Worm (Caenorhabditis elegans): ENCODE data around the gene C01G5.25.

DNA sequence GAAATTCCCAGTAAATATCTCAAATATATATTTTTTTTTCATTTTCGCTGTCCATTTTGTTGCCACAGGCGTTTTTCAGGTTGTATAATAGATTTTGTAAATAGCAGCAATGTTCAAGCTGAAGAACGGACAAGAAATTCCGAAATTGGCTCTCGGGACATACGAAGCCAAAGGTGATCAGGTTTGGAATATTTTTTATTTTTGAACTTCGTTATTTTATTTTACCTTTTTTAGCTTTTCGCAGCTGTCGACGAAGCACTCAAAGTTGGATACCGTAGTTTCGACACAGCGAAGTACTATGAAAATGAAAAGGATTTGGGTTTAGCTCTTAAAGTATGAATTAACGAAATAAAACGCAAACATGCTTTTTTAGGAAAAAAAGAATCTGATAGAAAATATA lies 17.0 kb upstream of the C01G5.25 start, which contains the start of gene C01G5.5:
- TF ChIP-seq B0310.2 (tag; optimal IDR thresholded peaks at IDR 0.05) (no peak), sea-1 (GFP tag; conservative IDR thresholded peaks at IDR 0.05) (no peak), hnd-1 (tag; optimal IDR thresholded peaks at IDR 0.05) (no peak), tbx-37 (GFP tag; conservative IDR thresholded peaks at IDR 0.05) (no peak), ama-1 (optimal IDR thresholded peaks at IDR 0.05) (no peak), ets-7 (tag; optimal IDR thresholded peaks at IDR 0.05) (no peak)
